Worm (Caenorhabditis elegans) whole organism, young adult: ENCODE results near the gene col-106.

ENCODE experiments used
- F49E8.2 ChIP-seq: sonication (generic microtip); optimal IDR thresholded peaks from 3 replicates; lab custom pipeline; 2017; ENCODE audit warnings: missing genetic modification characterization, mild to moderate bottlenecking, missing compliant biosample characterization, antibody characterized with exemption, moderate library complexity; ENCODE audit not compliant: insufficient read depth
- K11D2.4 ChIP-seq: fragments of 200-800 bp; sonication (Bioruptor generic); IDR thresholded peaks from 2 replicates; pipeline ENCODE4 v1.3.6; 2022; ENCODE audit warnings: missing genetic modification reagents, missing genetic modification characterization, missing compliant biosample characterization
- K12H6.12 ChIP-seq: fragments of 200-800 bp; sonication (Bioruptor generic); optimal IDR thresholded peaks from 2 replicates; lab custom pipeline; 2018; ENCODE audit warnings: mild to moderate bottlenecking, missing genetic modification characterization, missing compliant biosample characterization
- akir-1 ChIP-seq: fragments of 200-800 bp; sonication (Bioruptor generic); optimal IDR thresholded peaks from 2 replicates; lab custom pipeline; 2018; ENCODE audit warnings: mild to moderate bottlenecking, missing genetic modification characterization, moderate library complexity, missing compliant biosample characterization
- aptf-3 ChIP-seq: fragments of 200-800 bp; sonication (Bioruptor generic); IDR thresholded peaks from 2 replicates; pipeline ENCODE4 v1.3.6; 2022; ENCODE audit warnings: missing genetic modification characterization, missing compliant biosample characterization
- athp-1 ChIP-seq: sonication (generic microtip); optimal IDR thresholded peaks from 2 replicates; lab custom pipeline; 2017; ENCODE audit warnings: mild to moderate bottlenecking, missing genetic modification characterization, missing compliant biosample characterization
- attf-3 ChIP-seq: fragments of 200-800 bp; sonication (Bioruptor generic); conservative IDR thresholded peaks from 2 replicates; pipeline ENCODE4 v1.3.6; 2022; ENCODE audit warnings: missing genetic modification reagents, missing genetic modification characterization, missing compliant biosample characterization
- attf-5 ChIP-seq: fragments of 200-800 bp; sonication (Bioruptor generic); optimal IDR thresholded peaks from 2 replicates; lab custom pipeline; 2018; ENCODE audit warnings: mild to moderate bottlenecking, missing genetic modification characterization, missing compliant biosample characterization
- bed-2 ChIP-seq: fragments of 200-800 bp; sonication (Bioruptor generic); IDR thresholded peaks from 2 replicates; pipeline ENCODE4 v1.3.6; 2022; ENCODE audit warnings: missing genetic modification reagents, missing genetic modification characterization, missing compliant biosample characterization
- ceh-58 ChIP-seq: fragments of 200-800 bp; sonication (Bioruptor generic); IDR thresholded peaks from 2 replicates; pipeline ENCODE4 v1.3.6; 2022; ENCODE audit warnings: missing genetic modification characterization, missing compliant biosample characterization
- ceh-79 ChIP-seq: sonication (generic microtip); optimal IDR thresholded peaks from 2 replicates; lab custom pipeline; 2017; ENCODE audit warnings: mild to moderate bottlenecking, missing genetic modification characterization, missing compliant biosample characterization
- chd-7 ChIP-seq: sonication (generic microtip); optimal IDR thresholded peaks from 2 replicates; lab custom pipeline; 2016; ENCODE audit warnings: mild to moderate bottlenecking, missing genetic modification characterization, moderate library complexity, missing compliant biosample characterization
- die-1 ChIP-seq: sonication (generic microtip); optimal IDR thresholded peaks from 2 replicates; lab custom pipeline; 2016; ENCODE audit warnings: missing genotype, mild to moderate bottlenecking, missing genetic modification characterization, missing compliant biosample characterization
- dox-1 ChIP-seq: fragments of 200-800 bp; sonication (Bioruptor generic); IDR thresholded peaks from 2 replicates; pipeline ENCODE4 v1.3.6; 2022; ENCODE audit warnings: missing genetic modification reagents, missing genetic modification characterization, missing compliant biosample characterization
- dpff-1 ChIP-seq: sonication (generic microtip); optimal IDR thresholded peaks from 2 replicates; lab custom pipeline; 2017; ENCODE audit warnings: mild to moderate bottlenecking, missing genetic modification characterization, missing compliant biosample characterization
- ekl-4 ChIP-seq: fragments of 200-800 bp; sonication (Bioruptor generic); IDR thresholded peaks from 2 replicates; pipeline ENCODE4 v1.3.6; 2022; ENCODE audit warnings: missing genetic modification reagents, missing genetic modification characterization, missing compliant biosample characterization
- ets-4 ChIP-seq: fragments of 200-800 bp; sonication (Bioruptor generic); optimal IDR thresholded peaks from 2 replicates; lab custom pipeline; 2018; ENCODE audit warnings: mild to moderate bottlenecking, missing genetic modification characterization, missing compliant biosample characterization
- hrde-1 ChIP-seq: sonication (generic microtip); optimal IDR thresholded peaks from 2 replicates; lab custom pipeline; 2016; ENCODE audit warnings: missing genetic modification characterization, mild to moderate bottlenecking, missing compliant biosample characterization, moderate library complexity, missing genotype, missing genetic modification reagents, borderline replicate concordance
- lag-1 ChIP-seq: fragments of 200-800 bp; sonication (Bioruptor generic); IDR thresholded peaks from 2 replicates; pipeline ENCODE4 v1.3.6; 2022; ENCODE audit warnings: missing genetic modification reagents, missing genetic modification characterization, missing compliant biosample characterization
- lin-26 ChIP-seq: fragments of 200-800 bp; sonication (Bioruptor generic); IDR thresholded peaks from 2 replicates; pipeline ENCODE4 v1.3.6; 2022; ENCODE audit warnings: missing genetic modification reagents, missing genetic modification characterization, missing compliant biosample characterization
- lin-40 ChIP-seq: sonication (generic microtip); optimal IDR thresholded peaks from 2 replicates; lab custom pipeline; 2016; ENCODE audit warnings: missing genetic modification characterization, mild to moderate bottlenecking, missing compliant biosample characterization, missing genotype, missing genetic modification reagents
- madf-8 ChIP-seq: fragments of 200-800 bp; sonication (Bioruptor generic); conservative IDR thresholded peaks from 2 replicates; pipeline ENCODE4 v1.3.6; 2022; ENCODE audit warnings: missing genetic modification reagents, missing genetic modification characterization, missing compliant biosample characterization
- mcd-1 ChIP-seq: fragments of 200-800 bp; sonication (Bioruptor generic); IDR thresholded peaks from 2 replicates; pipeline ENCODE4 v1.3.6; 2022; ENCODE audit warnings: missing genetic modification reagents, missing genetic modification characterization, missing compliant biosample characterization
- nfya-2 ChIP-seq: fragments of 200-800 bp; sonication (Bioruptor generic); IDR thresholded peaks from 2 replicates; pipeline ENCODE4 v1.3.6; 2022; ENCODE audit warnings: missing genetic modification reagents, missing genetic modification characterization, missing compliant biosample characterization
- nhr-27 ChIP-seq: fragments of 200-800 bp; sonication (Bioruptor generic); optimal IDR thresholded peaks from 2 replicates; lab custom pipeline; 2018; ENCODE audit warnings: mild to moderate bottlenecking, missing genetic modification characterization, moderate library complexity, missing compliant biosample characterization
- pha-4 ChIP-seq: fragments of 150-350 bp; sonication (generic microtip); optimal IDR thresholded peaks from 2 replicates; lab custom pipeline; 2014; ENCODE audit warnings: missing biosample characterization, missing genetic modification reagents, missing genetic modification characterization
- rpc-1 ChIP-seq, 2 experiments: fragments of 150-350 bp in 1 of 2; sonication (generic microtip) in 1 of 2; optimal IDR thresholded peaks; 2 replicates each; lab custom pipeline; 2014 to 2018; ENCODE audit warnings: missing biosample characterization in 1 of 2, missing genetic modification characterization in 1 of 2, missing genetic modification reagents in 1 of 2, missing genotype in 1 of 2
- snpc-1.3 ChIP-seq: sonication (generic microtip); optimal IDR thresholded peaks from 2 replicates; lab custom pipeline; 2017; ENCODE audit warnings: missing genetic modification characterization, mild to moderate bottlenecking, missing compliant biosample characterization, antibody characterized with exemption, moderate library complexity, missing genotype, missing genetic modification reagents; ENCODE audit not compliant: insufficient read depth
- somi-1 ChIP-seq: fragments of 200-800 bp; sonication (Bioruptor generic); optimal IDR thresholded peaks from 2 replicates; lab custom pipeline; 2018; ENCODE audit warnings: mild to moderate bottlenecking, missing genetic modification characterization, missing compliant biosample characterization
- tbx-9 ChIP-seq: sonication (generic microtip); optimal IDR thresholded peaks from 2 replicates; lab custom pipeline; 2016; ENCODE audit warnings: borderline replicate concordance, missing genetic modification characterization, inconsistent platforms, missing compliant biosample characterization
- unc-130 ChIP-seq: sonication (generic microtip); optimal IDR thresholded peaks from 2 replicates; lab custom pipeline; 2016; ENCODE audit warnings: missing genetic modification reagents, missing genetic modification characterization, missing compliant biosample characterization
- xnd-1 ChIP-seq: sonication (generic microtip); optimal IDR thresholded peaks from 2 replicates; lab custom pipeline; 2016; ENCODE audit warnings: missing genotype, missing genetic modification reagents, missing genetic modification characterization, missing compliant biosample characterization
- ztf-25 ChIP-seq: fragments of 200-800 bp; sonication (Bioruptor generic); IDR thresholded peaks from 2 replicates; pipeline ENCODE4 v1.3.6; 2022; ENCODE audit warnings: missing genetic modification reagents, missing genetic modification characterization, missing compliant biosample characterization
- ztf-3 ChIP-seq: fragments of 200-800 bp; sonication (Bioruptor generic); optimal IDR thresholded peaks from 2 replicates; lab custom pipeline; 2018; ENCODE audit warnings: mild to moderate bottlenecking, missing genetic modification characterization, missing compliant biosample characterization

col-106 gene

ce11 chrIV:1434554-1435089, 26.0 kb downstream of the col-106 start, which contains the start of gene clp-6:
Gene clp-6 (minus strand): TSS chrIV:1435039.
- TF ChIP-seq mcd-1 (GFP tag; lab: Robert Waterston, UW): no peak
- no peak for TF ChIP-seq bed-2
- TF ChIP-seq lin-26: no peak
- no peak for TF ChIP-seq lin-40 (tag; lab: Kevin White, UChicago)
- no peak for TF ChIP-seq athp-1
- TF ChIP-seq ekl-4: no peak
- TF ChIP-seq ztf-25 (GFP tag; lab: Robert Waterston, UW): no peak
- TF ChIP-seq attf-3: no peak
- TF ChIP-seq dpff-1 (tag; lab: Kevin White, UChicago): no peak
- TF ChIP-seq akir-1: no peak
- no peak for TF ChIP-seq pha-4 (tag; lab: Kevin White, UChicago)
- TF ChIP-seq xnd-1 (tag; lab: Kevin White, UChicago): no peak
- no peak for TF ChIP-seq K11D2.4
- TF ChIP-seq lag-1: no peak
- TF ChIP-seq ztf-3 (GFP tag; lab: Kevin White, UChicago): no peak
- no peak for TF ChIP-seq ets-4
- TF ChIP-seq ceh-79 (tag; lab: Kevin White, UChicago): no peak

DNA sequence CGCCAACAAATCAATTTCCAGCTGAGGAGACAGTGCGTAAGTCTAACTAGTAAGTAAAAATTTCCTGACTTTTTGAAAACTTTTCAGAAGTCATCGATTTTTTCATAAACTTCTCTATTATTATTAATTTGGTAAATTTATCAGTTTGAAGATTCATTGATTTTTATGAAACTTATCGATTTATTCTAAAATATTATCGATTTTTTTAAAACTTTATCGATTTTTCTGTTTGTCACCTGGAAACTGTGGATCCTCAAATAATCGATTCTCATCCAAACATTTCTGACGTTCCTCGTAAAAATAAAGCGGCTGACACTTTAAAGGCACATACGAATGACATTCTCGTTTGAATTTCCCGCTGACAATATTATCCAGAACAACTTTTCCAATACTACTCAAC, 26.6 kb downstream of the col-106 start:
- TF ChIP-seq die-1 (tag; lab: Kevin White, UChicago): no peak
- TF ChIP-seq tbx-9 (tag; lab: Kevin White, UChicago): no peak
- no peak for TF ChIP-seq ceh-58
- no peak for TF ChIP-seq nhr-27
- TF ChIP-seq madf-8 (GFP tag; lab: Robert Waterston, UW): no peak

DNA sequence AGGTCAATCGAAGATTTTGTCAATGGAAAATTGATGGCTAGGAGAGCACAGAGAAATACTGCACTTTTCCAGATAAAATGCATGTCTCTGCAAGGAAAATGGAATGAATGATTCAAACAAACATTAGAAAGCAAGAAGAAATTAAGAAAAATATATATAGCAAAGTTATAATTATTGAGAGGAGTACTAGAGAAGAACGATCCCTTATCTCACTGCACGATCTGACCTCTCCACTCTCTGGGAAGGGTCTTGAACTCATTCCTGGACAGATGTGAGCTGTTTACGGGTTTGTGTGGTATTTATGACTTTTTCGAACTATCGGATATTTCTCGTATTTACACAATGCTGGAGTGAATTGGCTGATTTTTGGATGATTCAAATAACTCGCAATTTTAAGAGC, 30.3 kb downstream of the col-106 start, which contains the start of gene Y77E11A.23:
Gene Y77E11A.23, minus strand, starts transcription at position 107 of the 400 bp plus-strand sequence.
- TF ChIP-seq nfya-2 (GFP tag; lab: Robert Waterston, UW) (no peak), xnd-1 (tag; lab: Kevin White, UChicago) (no peak), somi-1 (GFP tag; lab: Kevin White, UChicago) (no peak), aptf-3 (GFP tag; lab: Robert Waterston, UW) (no peak), unc-130 (GFP tag; lab: Kevin White, UChicago) (no peak), dox-1 (GFP tag; lab: Robert Waterston, UW) (no peak), snpc-1.3 (tag; lab: Kevin White, UChicago) (no peak), chd-7 (tag; lab: Kevin White, UChicago) (no peak), K12H6.12 (no peak), rpc-1 (optimal IDR thresholded peaks at IDR 0.05; lab: Kevin White, UChicago) (no peak), rpc-1 (tag; optimal IDR thresholded peaks at IDR 0.05; lab: Kevin White, UChicago) (no peak)

DNA sequence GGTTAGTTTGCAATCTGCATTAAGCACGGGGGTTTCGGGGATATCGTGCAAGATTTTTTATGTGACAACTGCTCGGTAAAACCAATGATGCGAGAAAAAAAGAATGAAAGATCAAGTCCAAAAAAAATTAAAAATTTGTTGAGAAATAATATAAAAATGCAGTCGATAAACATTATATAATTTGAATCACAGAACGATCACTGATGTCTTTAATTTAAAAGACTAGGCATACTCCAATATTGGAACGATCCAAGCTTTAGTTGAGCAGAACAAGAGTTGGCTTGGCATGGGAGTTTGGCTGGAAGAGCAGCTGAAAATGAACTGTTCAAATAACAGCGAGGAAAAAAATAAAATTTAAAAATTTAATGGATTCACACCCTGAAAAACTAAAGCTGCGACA, 33.3 kb downstream of the col-106 start, which contains the start of gene clec-171:
Gene clec-171, minus strand, starts transcription at position 101 of the 400 bp plus-strand sequence.
- no peak for TF ChIP-seq F49E8.2 (tag; lab: Kevin White, UChicago)
- TF ChIP-seq snpc-1.3 (tag; lab: Kevin White, UChicago): no peak
- no peak for TF ChIP-seq hrde-1 (tag; lab: Kevin White, UChicago)
- TF ChIP-seq unc-130 (GFP tag; lab: Kevin White, UChicago): no peak
- no peak for TF ChIP-seq aptf-3 (GFP tag; lab: Robert Waterston, UW)
- no peak for TF ChIP-seq attf-5
- TF ChIP-seq K12H6.12: no peak
- no peak for TF ChIP-seq nhr-27
